Worm (Caenorhabditis elegans): ENCODE measurements around the gene F32H5.4.

The F32H5.4 gene

ce11 chrV:13370265-13370664, 9.9 kb downstream of the F32H5.4 start:
- TF ChIP-seq ztf-29 (GFP tag; IDR thresholded peaks at IDR 0.05) (no peak), med-1 (GFP tag; optimal IDR thresholded peaks at IDR 0.05; ENCODE audit: insufficient read depth) (no peak), klf-2 (GFP tag; conservative IDR thresholded peaks at IDR 0.05) (no peak), ztf-23 (GFP tag; IDR thresholded peaks at IDR 0.05) (no peak), ref-1 (GFP tag; conservative IDR thresholded peaks at IDR 0.05) (no peak), tab-1 (GFP tag; IDR thresholded peaks at IDR 0.05) (no peak)

- no peak for TF ChIP-seq cog-1 (tag; optimal IDR thresholded peaks at IDR 0.05)
- no peak for TF ChIP-seq T22C8.4 (GFP tag; IDR thresholded peaks at IDR 0.05)
- TF ChIP-seq tab-1 (GFP tag; IDR thresholded peaks at IDR 0.05): no peak
- no peak for TF ChIP-seq ztf-23 (GFP tag; IDR thresholded peaks at IDR 0.05)
- TF ChIP-seq klf-2 (GFP tag; conservative IDR thresholded peaks at IDR 0.05): no peak
- no peak for TF ChIP-seq flt-1 (GFP tag; IDR thresholded peaks at IDR 0.05)
- TF ChIP-seq ztf-29 (GFP tag; IDR thresholded peaks at IDR 0.05): no peak
- no peak for TF ChIP-seq med-1 (GFP tag; optimal IDR thresholded peaks at IDR 0.05; ENCODE audit: insufficient read depth)
- TF ChIP-seq ref-1 (GFP tag; conservative IDR thresholded peaks at IDR 0.05): no peak
Observed at ce11 chrV:13371336-13371735, 11.0 kb downstream of the F32H5.4 start.

- no peak for TF ChIP-seq ztf-23 (GFP tag; IDR thresholded peaks at IDR 0.05)
- no peak for TF ChIP-seq ztf-29 (GFP tag; IDR thresholded peaks at IDR 0.05)
- TF ChIP-seq T22C8.4 (GFP tag; IDR thresholded peaks at IDR 0.05): no peak
- TF ChIP-seq cog-1 (tag; optimal IDR thresholded peaks at IDR 0.05): no peak
- no peak for TF ChIP-seq ref-1 (GFP tag; conservative IDR thresholded peaks at IDR 0.05)
- TF ChIP-seq tab-1 (GFP tag; IDR thresholded peaks at IDR 0.05): no peak
- TF ChIP-seq med-1 (GFP tag; optimal IDR thresholded peaks at IDR 0.05; ENCODE audit: insufficient read depth): no peak
- no peak for TF ChIP-seq flt-1 (GFP tag; IDR thresholded peaks at IDR 0.05)
- no peak for TF ChIP-seq klf-2 (GFP tag; conservative IDR thresholded peaks at IDR 0.05)
Observed at ce11 chrV:13372821-13373220, 12.5 kb downstream of the F32H5.4 start.

- no peak for TF ChIP-seq cog-1 (tag; optimal IDR thresholded peaks at IDR 0.05)
- TF ChIP-seq med-1 (GFP tag; optimal IDR thresholded peaks at IDR 0.05; ENCODE audit: insufficient read depth): no peak
- TF ChIP-seq ztf-23 (GFP tag; IDR thresholded peaks at IDR 0.05): no peak
- no peak for TF ChIP-seq klf-2 (GFP tag; conservative IDR thresholded peaks at IDR 0.05)
- no peak for TF ChIP-seq tab-1 (GFP tag; IDR thresholded peaks at IDR 0.05)
- no peak for TF ChIP-seq flt-1 (GFP tag; IDR thresholded peaks at IDR 0.05)
Observed at ce11 chrV:13373643-13374042, 13.3 kb downstream of the F32H5.4 start.

ce11 chrV:13374532-13374931, 14.2 kb downstream of the F32H5.4 start:
- TF ChIP-seq tab-1 (GFP tag; IDR thresholded peaks at IDR 0.05): no peak
- TF ChIP-seq flt-1 (GFP tag; IDR thresholded peaks at IDR 0.05): peak; percentile 59; the same call in 1 of the 2 replicates
- no peak for TF ChIP-seq T22C8.4 (GFP tag; IDR thresholded peaks at IDR 0.05)
- no peak for TF ChIP-seq med-1 (GFP tag; optimal IDR thresholded peaks at IDR 0.05; ENCODE audit: insufficient read depth)

ce11 chrV:13375861-13376260, 15.5 kb downstream of the F32H5.4 start:
- TF ChIP-seq T22C8.4 (GFP tag; IDR thresholded peaks at IDR 0.05) (no peak), tab-1 (GFP tag; IDR thresholded peaks at IDR 0.05) (no peak), ztf-23 (GFP tag; IDR thresholded peaks at IDR 0.05) (no peak), ref-1 (GFP tag; conservative IDR thresholded peaks at IDR 0.05) (no peak), med-1 (GFP tag; optimal IDR thresholded peaks at IDR 0.05; ENCODE audit: insufficient read depth) (no peak), flt-1 (GFP tag; IDR thresholded peaks at IDR 0.05) (no peak), klf-2 (GFP tag; conservative IDR thresholded peaks at IDR 0.05) (no peak), ztf-29 (GFP tag; IDR thresholded peaks at IDR 0.05) (no peak), cog-1 (tag; optimal IDR thresholded peaks at IDR 0.05) (no peak)

- TF ChIP-seq ztf-23 (GFP tag; IDR thresholded peaks at IDR 0.05): no peak
- TF ChIP-seq tab-1 (GFP tag; IDR thresholded peaks at IDR 0.05): no peak
- no peak for TF ChIP-seq cog-1 (tag; optimal IDR thresholded peaks at IDR 0.05)
- no peak for TF ChIP-seq med-1 (GFP tag; optimal IDR thresholded peaks at IDR 0.05; ENCODE audit: insufficient read depth)
- no peak for TF ChIP-seq T22C8.4 (GFP tag; IDR thresholded peaks at IDR 0.05)
- no peak for TF ChIP-seq flt-1 (GFP tag; IDR thresholded peaks at IDR 0.05)
- TF ChIP-seq klf-2 (GFP tag; conservative IDR thresholded peaks at IDR 0.05): no peak
- TF ChIP-seq ref-1 (GFP tag; conservative IDR thresholded peaks at IDR 0.05): no peak
Observed at ce11 chrV:13377130-13377529, 16.8 kb downstream of the F32H5.4 start.

- no peak for TF ChIP-seq flt-1 (GFP tag; IDR thresholded peaks at IDR 0.05)
- TF ChIP-seq med-1 (GFP tag; optimal IDR thresholded peaks at IDR 0.05; ENCODE audit: insufficient read depth): no peak
- no peak for TF ChIP-seq T22C8.4 (GFP tag; IDR thresholded peaks at IDR 0.05)
Observed at ce11 chrV:13380178-13380577, 19.8 kb downstream of the F32H5.4 start, which contains the start of gene ifbp-1. TSS of gene ifbp-1 (minus strand) at chrV:13380262.

- TF ChIP-seq T22C8.4 (GFP tag; IDR thresholded peaks at IDR 0.05) (no peak), ref-1 (GFP tag; conservative IDR thresholded peaks at IDR 0.05) (no peak), cog-1 (tag; optimal IDR thresholded peaks at IDR 0.05) (no peak), flt-1 (GFP tag; IDR thresholded peaks at IDR 0.05) (no peak), med-1 (GFP tag; optimal IDR thresholded peaks at IDR 0.05; ENCODE audit: insufficient read depth) (no peak), tab-1 (GFP tag; IDR thresholded peaks at IDR 0.05) (no peak), ztf-23 (GFP tag; IDR thresholded peaks at IDR 0.05) (no peak), ztf-29 (GFP tag; IDR thresholded peaks at IDR 0.05) (no peak), klf-2 (GFP tag; conservative IDR thresholded peaks at IDR 0.05) (no peak)
Observed at ce11 chrV:13380980-13381379, 20.6 kb downstream of the F32H5.4 start, which contains the start of gene cpz-2. TSS of gene cpz-2 (plus strand) at chrV:13381189.

- TF ChIP-seq med-1 (GFP tag; optimal IDR thresholded peaks at IDR 0.05; ENCODE audit: insufficient read depth) (no peak), T22C8.4 (GFP tag; IDR thresholded peaks at IDR 0.05) (no peak), klf-2 (GFP tag; conservative IDR thresholded peaks at IDR 0.05) (no peak), ztf-29 (GFP tag; IDR thresholded peaks at IDR 0.05) (no peak), flt-1 (GFP tag; IDR thresholded peaks at IDR 0.05) (no peak), ref-1 (GFP tag; conservative IDR thresholded peaks at IDR 0.05) (no peak), cog-1 (tag; optimal IDR thresholded peaks at IDR 0.05) (no peak), tab-1 (GFP tag; IDR thresholded peaks at IDR 0.05) (no peak)
Observed at ce11 chrV:13385798-13386197, 25.4 kb downstream of the F32H5.4 start, which contains the start of gene gcy-34. TSS of gene gcy-34 (minus strand) at chrV:13385898.
